Fruit fly (Drosophila melanogaster) S2 (cell line): Measurements from ENCODE around the gene eIF3i.

Source experiments
- CG8478 ChIP-seq: fragments of >200 bp; optimal IDR thresholded peaks from 2 replicates; lab custom pipeline; 2018
- CTCF ChIP-seq, 2 experiments: fragments of >200 bp; optimal IDR thresholded peaks; 2 replicates each; lab custom pipeline; 2018

Gene eIF3i

dm6 chr2L:4930541-4930940 is 37.0 kb downstream of the eIF3i start:
- TF ChIP-seq CG8478 (lab: Kevin White, UChicago): no peak
- TF ChIP-seq CTCF (optimal IDR thresholded peaks at IDR 0.05; lab: Kevin White, UChicago): no peak

- TF ChIP-seq CTCF (optimal IDR thresholded peaks at IDR 0.05; lab: Kevin White, UChicago): no peak
- no peak for TF ChIP-seq CG8478 (lab: Kevin White, UChicago)
These were observed 39.2 kb downstream of the eIF3i start for dm6 chr2L:4928340-4928739.

dm6 chr2L:4916738-4917137 is 50.8 kb downstream of the eIF3i start:
- TF ChIP-seq CTCF (optimal IDR thresholded peaks at IDR 0.05; lab: Kevin White, UChicago): no peak
- TF ChIP-seq CG8478 (lab: Kevin White, UChicago): no peak
